Fruit fly (Drosophila melanogaster) whole organism, embryonic: ENCODE measurements around the gene CG8289.

ENCODE experiments used
- ATbp ChIP-seq: fragments of 200-800 bp; sonication (Bioruptor generic); optimal IDR thresholded peaks from 2 replicates; lab custom pipeline; 2017; ENCODE audit warnings: missing biosample characterization, mild to moderate bottlenecking, missing genetic modification characterization, missing genetic modification reagents
- Bgb ChIP-seq: fragments of 200-800 bp; sonication (Bioruptor generic); IDR thresholded peaks from 2 replicates; pipeline ENCODE4 v1.3.6; 2022; ENCODE audit warnings: missing biosample characterization, missing genetic modification characterization; ENCODE audit not compliant: partially characterized antibody
- Blimp-1 ChIP-seq: fragments of 200-800 bp; sonication (Bioruptor generic); optimal IDR thresholded peaks from 3 replicates; lab custom pipeline; 2018; ENCODE audit warnings: missing biosample characterization, missing genetic modification characterization, mild to moderate bottlenecking, moderate library complexity, missing genetic modification reagents
- CG10321 ChIP-seq: fragments of 200-800 bp; sonication (Bioruptor generic); IDR thresholded peaks from 2 replicates; pipeline ENCODE4 v1.3.6; 2022; ENCODE audit warnings: missing biosample characterization, missing genetic modification characterization
- CG11696 ChIP-seq: fragments of 200-800 bp; sonication (Bioruptor generic); IDR thresholded peaks from 2 replicates; pipeline ENCODE4 v1.3.6; 2022; ENCODE audit warnings: missing biosample characterization, missing genetic modification characterization
- CG12104 ChIP-seq: fragments of 200-800 bp; sonication (Bioruptor generic); optimal IDR thresholded peaks from 3 replicates; lab custom pipeline; 2016; ENCODE audit warnings: missing biosample characterization, missing genetic modification characterization
- CG12391 ChIP-seq: fragments of 200-800 bp; sonication (Bioruptor generic); optimal IDR thresholded peaks from 3 replicates; lab custom pipeline; 2018; ENCODE audit warnings: missing biosample characterization, mild to moderate bottlenecking, missing genetic modification characterization, moderate library complexity
- CG15696 ChIP-seq: fragments of 200-800 bp; sonication (Bioruptor generic); optimal IDR thresholded peaks from 2 replicates; lab custom pipeline; 2019; ENCODE audit warnings: missing biosample characterization, mild to moderate bottlenecking, missing genetic modification characterization, moderate library complexity
- CG1602 ChIP-seq: fragments of 200-800 bp; sonication (Bioruptor generic); optimal IDR thresholded peaks from 3 replicates; lab custom pipeline; 2016; ENCODE audit warnings: missing biosample characterization, missing genetic modification characterization
- CG17385 ChIP-seq: fragments of 200-800 bp; sonication (Bioruptor generic); optimal IDR thresholded peaks from 3 replicates; lab custom pipeline; 2018; ENCODE audit warnings: missing biosample characterization, mild to moderate bottlenecking, missing genetic modification characterization
- CG18262 ChIP-seq: fragments of 200-800 bp; optimal IDR thresholded peaks from 3 replicates; lab custom pipeline; 2019; ENCODE audit warnings: missing biosample characterization, mild to moderate bottlenecking, missing genetic modification characterization, moderate library complexity
- CG18764 ChIP-seq: fragments of 200-800 bp; sonication (Bioruptor generic); optimal IDR thresholded peaks from 3 replicates; lab custom pipeline; 2016; ENCODE audit warnings: missing biosample characterization, missing genetic modification characterization
- CG31365 ChIP-seq: fragments of 200-800 bp; sonication (Bioruptor generic); optimal IDR thresholded peaks from 2 replicates; lab custom pipeline; 2018; ENCODE audit warnings: missing biosample characterization, mild to moderate bottlenecking, missing genetic modification characterization
- CG4617 ChIP-seq: fragments of 200-800 bp; sonication (Bioruptor generic); optimal IDR thresholded peaks from 3 replicates; lab custom pipeline; 2016; ENCODE audit warnings: missing biosample characterization, missing genetic modification characterization, borderline replicate concordance
- CG6272 ChIP-seq: fragments of 200-800 bp; sonication (Bioruptor generic); IDR thresholded peaks from 2 replicates; pipeline ENCODE4 v1.3.6; 2022; ENCODE audit warnings: missing biosample characterization, missing genetic modification characterization
- CTCF ChIP-seq: fragments of 200-800 bp; sonication (Bioruptor generic); optimal IDR thresholded peaks from 2 replicates; lab custom pipeline; 2017; ENCODE audit warnings: missing biosample characterization, mild to moderate bottlenecking, missing genetic modification characterization, moderate library complexity
- D ChIP-seq, 2 experiments: fragments of 200-800 bp in 1 of 2; fragments of >200 bp in 1 of 2; sonication (Bioruptor generic) in 1 of 2; optimal IDR thresholded peaks; 2 replicates in 1 of 2; 3 replicates in 1 of 2; lab custom pipeline; 2017; ENCODE audit warnings: mild to moderate bottlenecking in 1 of 2, missing biosample characterization in 1 of 2, missing genetic modification characterization in 1 of 2, missing genetic modification reagents in 1 of 2
- Dip2 ChIP-seq: fragments of 200-800 bp; sonication (Bioruptor generic); IDR thresholded peaks from 2 replicates; pipeline ENCODE4 v1.3.6; 2022; ENCODE audit warnings: missing biosample characterization, missing genetic modification characterization
- Dp ChIP-seq: fragments of 200-800 bp; sonication (Bioruptor generic); optimal IDR thresholded peaks from 2 replicates; lab custom pipeline; 2018; ENCODE audit warnings: missing biosample characterization, mild to moderate bottlenecking, missing genetic modification characterization, moderate library complexity
- Drgx ChIP-seq: fragments of 200-800 bp; sonication (Bioruptor generic); IDR thresholded peaks from 2 replicates; pipeline ENCODE4 v1.3.6; 2022; ENCODE audit warnings: missing biosample characterization, missing genetic modification characterization
- Fer1 ChIP-seq: fragments of 200-800 bp; sonication (Bioruptor generic); optimal IDR thresholded peaks from 2 replicates; lab custom pipeline; 2017; ENCODE audit warnings: missing biosample characterization, mild to moderate bottlenecking, missing genetic modification characterization
- H2.0 ChIP-seq: fragments of 200-800 bp; sonication (Bioruptor generic); IDR thresholded peaks from 2 replicates; pipeline ENCODE4 v1.3.6; 2022; ENCODE audit warnings: missing biosample characterization, missing genetic modification characterization
- HmgD ChIP-seq: fragments of 200-800 bp; sonication (Bioruptor generic); optimal IDR thresholded peaks from 3 replicates; lab custom pipeline; 2016; ENCODE audit warnings: missing biosample characterization, missing genetic modification characterization
- HmgZ ChIP-seq: fragments of 200-800 bp; sonication (Bioruptor generic); optimal IDR thresholded peaks from 2 replicates; lab custom pipeline; 2018; ENCODE audit warnings: missing biosample characterization, mild to moderate bottlenecking, missing genetic modification characterization
- Hr78 ChIP-seq, 2 experiments: fragments of 200-800 bp in 1 of 2; fragments of >200 bp in 1 of 2; sonication (Bioruptor generic) in 1 of 2; optimal IDR thresholded peaks; 2 replicates each; lab custom pipeline; 2017 to 2019; ENCODE audit warnings: missing biosample characterization in 2 of 2, missing genetic modification characterization in 2 of 2, mild to moderate bottlenecking in 1 of 2, moderate library complexity in 1 of 2
- Hsf ChIP-seq: fragments of 200-800 bp; sonication (Bioruptor generic); optimal IDR thresholded peaks from 3 replicates; lab custom pipeline; 2016; ENCODE audit warnings: missing biosample characterization, missing genetic modification characterization
- NC2β ChIP-seq: fragments of 200-800 bp; sonication (Bioruptor generic); optimal IDR thresholded peaks from 2 replicates; lab custom pipeline; 2016; ENCODE audit warnings: missing biosample characterization, missing genetic modification characterization
- NFAT ChIP-seq: fragments of 200-800 bp; sonication (Bioruptor generic); IDR thresholded peaks from 2 replicates; pipeline ENCODE4 v1.3.6; 2022; ENCODE audit warnings: missing biosample characterization, missing genetic modification characterization
- Oaz ChIP-seq: fragments of 200-800 bp; sonication (Bioruptor generic); IDR thresholded peaks from 2 replicates; pipeline ENCODE4 v1.3.6; 2022; ENCODE audit warnings: missing biosample characterization, missing genetic modification characterization
- Usf ChIP-seq: fragments of 200-800 bp; sonication (Bioruptor generic); optimal IDR thresholded peaks from 2 replicates; lab custom pipeline; 2017; ENCODE audit warnings: missing genotype, missing biosample characterization, missing genetic modification characterization
- bigmax ChIP-seq: fragments of 200-800 bp; sonication (Bioruptor generic); optimal IDR thresholded peaks from 2 replicates; lab custom pipeline; 2018; ENCODE audit warnings: missing biosample characterization, mild to moderate bottlenecking, missing genetic modification characterization
- btn ChIP-seq: fragments of 200-800 bp; sonication (Bioruptor generic); optimal IDR thresholded peaks from 2 replicates; lab custom pipeline; 2016; ENCODE audit warnings: missing biosample characterization, missing genetic modification characterization
- cg ChIP-seq: fragments of 200-800 bp; sonication (Bioruptor generic); optimal IDR thresholded peaks from 3 replicates; lab custom pipeline; 2019; ENCODE audit warnings: missing biosample characterization, mild to moderate bottlenecking, missing genetic modification characterization, moderate library complexity
- chinmo ChIP-seq: fragments of 200-800 bp; sonication (Bioruptor generic); IDR thresholded peaks from 4 replicates; pipeline ENCODE4 v1.3.6; 2022; ENCODE audit warnings: missing biosample characterization, missing genetic modification characterization; ENCODE audit not compliant: partially characterized antibody
- dm ChIP-seq: fragments of 200-800 bp; sonication (Bioruptor generic); optimal IDR thresholded peaks from 3 replicates; lab custom pipeline; 2016; ENCODE audit warnings: missing biosample characterization, missing genetic modification characterization
- fd96Cb ChIP-seq: fragments of 200-800 bp; sonication (Bioruptor generic); optimal IDR thresholded peaks from 2 replicates; lab custom pipeline; 2018; ENCODE audit warnings: missing biosample characterization, mild to moderate bottlenecking, missing genetic modification characterization, moderate library complexity
- grau ChIP-seq: fragments of 200-800 bp; optimal IDR thresholded peaks from 3 replicates; lab custom pipeline; 2019; ENCODE audit warnings: missing biosample characterization, mild to moderate bottlenecking, missing genetic modification characterization, moderate library complexity
- gsb ChIP-seq: fragments of 200-800 bp; sonication (Bioruptor generic); IDR thresholded peaks from 2 replicates; pipeline ENCODE4 v1.3.6; 2022; ENCODE audit warnings: missing biosample characterization, missing genetic modification characterization
- hb ChIP-seq: fragments of 200-800 bp; sonication (Bioruptor generic); IDR thresholded peaks from 3 replicates; pipeline ENCODE4 v1.3.6; 2022; ENCODE audit warnings: missing biosample characterization, missing genetic modification characterization; ENCODE audit not compliant: partially characterized antibody
- lola ChIP-seq, 3 experiments: fragments of >200 bp in 2 of 3; fragments of 200-800 bp in 1 of 3; sonication (Bioruptor generic) in 1 of 3; optimal IDR thresholded peaks; 2 replicates each; lab custom pipeline; 2017 to 2019; ENCODE audit warnings: missing biosample characterization in 3 of 3, missing genetic modification characterization in 3 of 3, mild to moderate bottlenecking in 1 of 3, moderate library complexity in 1 of 3
- nmo ChIP-seq: fragments of 200-800 bp; sonication (Bioruptor generic); optimal IDR thresholded peaks from 2 replicates; lab custom pipeline; 2018; ENCODE audit warnings: missing biosample characterization, mild to moderate bottlenecking, missing genetic modification characterization, moderate library complexity
- onecut ChIP-seq: fragments of 200-800 bp; sonication (Bioruptor generic); IDR thresholded peaks from 2 replicates; pipeline ENCODE4 v1.3.6; 2022; ENCODE audit warnings: missing biosample characterization, missing genetic modification characterization
- pfk ChIP-seq: fragments of 200-800 bp; sonication (Bioruptor generic); optimal IDR thresholded peaks from 2 replicates; lab custom pipeline; 2018; ENCODE audit warnings: missing biosample characterization, mild to moderate bottlenecking, missing genetic modification characterization, moderate library complexity
- phol ChIP-seq: fragments of 200-800 bp; sonication (Bioruptor generic); optimal IDR thresholded peaks from 3 replicates; lab custom pipeline; 2018; ENCODE audit warnings: missing biosample characterization, mild to moderate bottlenecking, missing genetic modification characterization, moderate library complexity
- trem ChIP-seq: fragments of 200-800 bp; optimal IDR thresholded peaks from 3 replicates; lab custom pipeline; 2019; ENCODE audit warnings: missing biosample characterization, mild to moderate bottlenecking, missing genetic modification characterization, moderate library complexity
- ttk ChIP-seq: fragments of 200-800 bp; sonication (Bioruptor generic); IDR thresholded peaks from 2 replicates; pipeline ENCODE4 v2.1.2; 2022; ENCODE audit warnings: missing biosample characterization, missing genetic modification characterization
- usp ChIP-seq: fragments of >200 bp; optimal IDR thresholded peaks from 2 replicates; lab custom pipeline; 2017; ENCODE audit warnings: missing biosample characterization, missing genetic modification characterization
- vfl ChIP-seq: fragments of 200-800 bp; sonication (Bioruptor generic); optimal IDR thresholded peaks from 2 replicates; lab custom pipeline; 2016; ENCODE audit warnings: missing biosample characterization, missing genetic modification characterization
- zen2 ChIP-seq: fragments of 200-800 bp; sonication (Bioruptor generic); IDR thresholded peaks from 3 replicates; pipeline ENCODE4 v1.3.6; 2022; ENCODE audit warnings: missing biosample characterization, missing genetic modification characterization; ENCODE audit not compliant: partially characterized antibody
- zfh2 ChIP-seq: fragments of 200-800 bp; sonication (Bioruptor generic); optimal IDR thresholded peaks from 2 replicates; lab custom pipeline; 2016; ENCODE audit warnings: missing biosample characterization, missing genetic modification characterization

The CG8289 gene

DNA sequence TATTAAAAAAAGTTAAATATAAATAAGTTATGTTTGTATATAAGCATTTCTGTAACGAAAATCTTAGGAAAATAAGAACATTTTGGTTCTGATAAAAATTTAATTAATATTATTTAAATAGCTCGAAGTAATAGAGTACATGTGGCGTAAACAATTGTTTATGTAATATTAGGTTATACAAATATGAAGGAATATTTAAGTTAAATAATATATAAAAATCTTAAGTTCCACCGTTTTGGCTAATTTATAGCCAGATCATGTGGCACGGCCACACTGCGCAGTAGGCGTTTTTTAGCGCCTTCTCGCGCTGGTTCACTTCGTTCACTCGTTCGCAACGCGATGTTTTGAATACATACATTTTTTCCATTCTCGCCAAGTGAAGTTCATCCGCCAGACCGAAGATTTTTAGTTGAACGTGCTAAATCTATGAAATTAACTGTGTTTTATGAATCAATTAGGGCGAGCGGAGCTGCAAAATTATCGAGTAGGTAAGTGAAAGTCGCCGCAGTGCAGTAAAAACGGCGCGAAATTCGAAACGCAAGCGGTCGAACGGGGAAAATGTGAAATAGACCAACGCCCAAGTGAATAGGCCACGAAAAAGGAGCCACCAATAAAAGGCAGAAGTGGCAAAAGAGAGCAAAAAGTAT lies 21.3 kb upstream of the CG8289 start, which contains the start of gene beta-Spec (continued):
- TF ChIP-seq CG4617 (GFP tag; lab: Kevin White, UChicago), result no peak
- TF ChIP-seq cg (GFP tag; lab: Kevin White, UChicago), result no peak
- no peak for TF ChIP-seq CG18764 (GFP tag; lab: Kevin White, UChicago)
- TF ChIP-seq btn (GFP tag; lab: Kevin White, UChicago), result no peak
- no peak for TF ChIP-seq bigmax (GFP tag; lab: Kevin White, UChicago)
- no peak for TF ChIP-seq ATbp (GFP tag; lab: Kevin White, UChicago)
- TF ChIP-seq Fer1 (GFP tag; lab: Kevin White, UChicago), result no peak
- no peak for TF ChIP-seq gsb (GFP tag; lab: Robert Waterston, UW)
- TF ChIP-seq ttk (GFP tag; lab: Robert Waterston, UW), result no peak
- TF ChIP-seq CG15696 (tag; lab: Kevin White, UChicago), result no peak
- no peak for TF ChIP-seq vfl (GFP tag; lab: Kevin White, UChicago)
- TF ChIP-seq NC2β (GFP tag; lab: Kevin White, UChicago), result no peak
- no peak for TF ChIP-seq pfk (GFP tag; lab: Kevin White, UChicago)
- TF ChIP-seq Dip2 (GFP tag; lab: Robert Waterston, UW), result no peak
- no peak for TF ChIP-seq Usf
- no peak for TF ChIP-seq HmgD (GFP tag; lab: Kevin White, UChicago)
- no peak for TF ChIP-seq CG12104 (GFP tag; lab: Kevin White, UChicago)
- TF ChIP-seq HmgZ (tag; lab: Kevin White, UChicago), result no peak
- TF ChIP-seq Hr78 (GFP tag; optimal IDR thresholded peaks at IDR 0.05; lab: Kevin White, UChicago), result no peak
- TF ChIP-seq onecut (GFP tag; lab: Robert Waterston, UW), result no peak
- TF ChIP-seq chinmo (GFP tag; lab: Robert Waterston, UW), result no peak
- peak; percentile 5 for TF ChIP-seq nmo (GFP tag; lab: Kevin White, UChicago)
- TF ChIP-seq dm, result no peak
- TF ChIP-seq Dp (GFP tag; lab: Kevin White, UChicago), result no peak
- no peak for TF ChIP-seq Hsf (GFP tag; lab: Kevin White, UChicago)
- no peak for TF ChIP-seq trem
- no peak for TF ChIP-seq zen2 (GFP tag; lab: Robert Waterston, UW)
- no peak for TF ChIP-seq Oaz (GFP tag; lab: Robert Waterston, UW)
- TF ChIP-seq NFAT (GFP tag; lab: Robert Waterston, UW), result 0 out of 2 replicates have a peak, but pooled peaks have one; percentile 4
- TF ChIP-seq H2.0 (GFP tag; lab: Robert Waterston, UW), result no peak
- TF ChIP-seq CG12391 (tag; lab: Kevin White, UChicago), result peak; percentile 9
- peak; percentile 37 for TF ChIP-seq CG18262 (tag; lab: Kevin White, UChicago)
- TF ChIP-seq CG1602 (GFP tag; lab: Kevin White, UChicago), result no peak
- peak; percentile 18 for TF ChIP-seq phol (tag; lab: Kevin White, UChicago)
- no peak for TF ChIP-seq lola (GFP tag; optimal IDR thresholded peaks at IDR 0.05; lab: Kevin White, UChicago)
- TF ChIP-seq hb (GFP tag; lab: Robert Waterston, UW), result no peak
- TF ChIP-seq usp (GFP tag; lab: Kevin White, UChicago), result no peak
- no peak for TF ChIP-seq Bgb
- no peak for TF ChIP-seq D (optimal IDR thresholded peaks at IDR 0.05; lab: Kevin White, UChicago)
- TF ChIP-seq D (GFP tag; optimal IDR thresholded peaks at IDR 0.05; lab: Kevin White, UChicago), result no peak
- no peak for TF ChIP-seq CG11696 (GFP tag; lab: Robert Waterston, UW)
- TF ChIP-seq grau (tag; lab: Kevin White, UChicago), result peak; percentile 12
- no peak for TF ChIP-seq Blimp-1
- TF ChIP-seq zfh2 (GFP tag; lab: Kevin White, UChicago), result no peak
- TF ChIP-seq CG6272 (GFP tag; lab: Robert Waterston, UW), result no peak
- TF ChIP-seq CG31365 (tag; lab: Kevin White, UChicago), result no peak
- no peak for TF ChIP-seq CG17385
- no peak for TF ChIP-seq Drgx (GFP tag; lab: Robert Waterston, UW)
- peak; percentile 0 for TF ChIP-seq CTCF (GFP tag; lab: Kevin White, UChicago)
- TF ChIP-seq fd96Cb, result no peak
- TF ChIP-seq CG10321 (GFP tag; lab: Robert Waterston, UW), result no peak
